Fruit fly (Drosophila melanogaster) whole organism, adult: ENCODE results near the gene pall.

Experiments
- CG1620 ChIP-seq: fragments of 200-800 bp; sonication (Bioruptor generic); optimal IDR thresholded peaks from 2 replicates; lab custom pipeline; 2016; ENCODE audit warnings: missing biosample characterization, missing genetic modification characterization
- cic ChIP-seq: fragments of 200-800 bp; sonication (Bioruptor generic); optimal IDR thresholded peaks from 2 replicates; lab custom pipeline; 2017; ENCODE audit warnings: missing biosample characterization, mild to moderate bottlenecking, missing genetic modification characterization, moderate library complexity
- kay ChIP-seq: fragments of 200-800 bp; sonication (Bioruptor generic); peaks from one replicate; lab custom pipeline; 2016; ENCODE audit warnings: missing biosample characterization, missing genetic modification characterization, borderline replicate concordance
- ovo ChIP-seq: fragments of 200-800 bp; sonication (Bioruptor generic); optimal IDR thresholded peaks from 2 replicates; lab custom pipeline; 2016; ENCODE audit warnings: missing biosample characterization, missing genetic modification characterization
- pad ChIP-seq: fragments of 200-800 bp; sonication (Bioruptor generic); optimal IDR thresholded peaks from 3 replicates; lab custom pipeline; 2017; ENCODE audit warnings: missing biosample characterization, missing genetic modification characterization, mild to moderate bottlenecking, moderate library complexity, missing genetic modification reagents

- TF ChIP-seq pad (GFP tag; lab: Kevin White, UChicago), result no peak
- TF ChIP-seq ovo, result no peak
- TF ChIP-seq kay, result no peak
- TF ChIP-seq cic (GFP tag; lab: Kevin White, UChicago), result no peak
- TF ChIP-seq CG1620, result no peak
These were observed 25.7 kb upstream of the pall start, which contains the start of gene CG33702 for dm6 chr3L:9513309-9513708.
